Worm (Caenorhabditis elegans) whole organism, L3 larva: ENCODE data around the gene F17A9.4.

Experiments
- lin-39 ChIP-seq: fragments of 150-350 bp; optimal IDR thresholded peaks from 2 replicates; lab custom pipeline; 2018; ENCODE audit warnings: missing biosample characterization, missing genetic modification reagents, missing genetic modification characterization
- nfya-1 ChIP-seq: sonication (generic microtip); optimal IDR thresholded peaks from 2 replicates; lab custom pipeline; 2017; ENCODE audit warnings: missing genetic modification characterization, mild to moderate bottlenecking, missing compliant biosample characterization, antibody characterized with exemption, moderate library complexity; ENCODE audit not compliant: insufficient read depth
- nhr-77 ChIP-seq: fragments of 150-350 bp; optimal IDR thresholded peaks from 2 replicates; lab custom pipeline; 2014; ENCODE audit warnings: missing biosample characterization, missing genetic modification characterization
- unc-62 ChIP-seq: fragments of 150-350 bp; sonication (generic microtip); optimal IDR thresholded peaks from 4 replicates; lab custom pipeline; 2014; ENCODE audit warnings: missing biosample characterization, missing genetic modification reagents, missing genetic modification characterization

DNA sequence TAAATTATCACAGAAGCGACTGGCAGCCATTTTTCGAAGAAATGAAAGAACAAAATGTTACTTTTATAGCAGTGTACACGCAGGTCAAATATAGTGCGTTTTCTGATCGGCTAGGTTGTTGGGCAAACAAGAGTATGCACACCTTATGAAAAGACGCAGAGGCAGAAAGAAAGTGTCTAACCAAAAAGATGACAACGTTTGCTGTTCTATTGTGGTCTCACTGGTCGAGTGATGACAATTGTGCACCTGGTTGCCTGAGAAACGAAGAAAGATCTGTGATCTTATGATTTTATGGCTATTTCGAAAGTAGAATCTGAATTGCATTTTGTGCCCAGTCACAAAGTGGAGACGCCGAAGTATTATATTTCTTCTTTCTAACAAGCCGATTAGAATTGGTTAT lies at the start of gene F17A9.4:
- TF ChIP-seq lin-39 (tag; lab: Kevin White, UChicago) (no peak), nhr-77 (tag; lab: Kevin White, UChicago) (no peak), unc-62 (GFP tag; lab: Kevin White, UChicago) (no peak), nfya-1 (tag; lab: Kevin White, UChicago) (no peak)
